Worm (Caenorhabditis elegans) whole organism, L2 larva: ENCODE measurements around the gene ttx-1.

Experiments used
- C34F6.9 ChIP-seq: fragments of 150-350 bp; optimal IDR thresholded peaks from 2 replicates; lab custom pipeline; 2014; ENCODE audit warnings: missing biosample characterization, missing genetic modification characterization
- F13H6.1 ChIP-seq: sonication (generic microtip); optimal IDR thresholded peaks from 2 replicates; lab custom pipeline; 2016; ENCODE audit warnings: missing genetic modification characterization, missing compliant biosample characterization
- R02D3.7 ChIP-seq: fragments of 150-350 bp; optimal IDR thresholded peaks from 2 replicates; lab custom pipeline; 2014; ENCODE audit warnings: missing biosample characterization, missing genetic modification characterization
- ZK546.5 ChIP-seq: sonication (generic microtip); optimal IDR thresholded peaks from 2 replicates; lab custom pipeline; 2017; ENCODE audit warnings: missing biosample characterization, missing genetic modification characterization
- alr-1 ChIP-seq: fragments of 150-350 bp; optimal IDR thresholded peaks from 2 replicates; lab custom pipeline; 2014; ENCODE audit warnings: missing biosample characterization, missing genetic modification characterization
- aly-2 ChIP-seq: fragments of 150-350 bp; optimal IDR thresholded peaks from 2 replicates; lab custom pipeline; 2014; ENCODE audit warnings: missing biosample characterization, missing genetic modification characterization
- ama-1 ChIP-seq: fragments of 150-350 bp; optimal IDR thresholded peaks from 2 replicates; lab custom pipeline; 2018; ENCODE audit warnings: inconsistent platforms
- blmp-1 ChIP-seq: sonication (generic microtip); optimal IDR thresholded peaks from 2 replicates; lab custom pipeline; 2017; ENCODE audit warnings: missing genetic modification characterization, mild to moderate bottlenecking, missing compliant biosample characterization, antibody characterized with exemption, moderate library complexity; ENCODE audit not compliant: insufficient read depth
- ceh-82 ChIP-seq: fragments of 150-350 bp; optimal IDR thresholded peaks from 2 replicates; lab custom pipeline; 2014; ENCODE audit warnings: missing biosample characterization, missing genetic modification characterization
- crh-2 ChIP-seq: sonication (generic microtip); optimal IDR thresholded peaks from 2 replicates; lab custom pipeline; 2017; ENCODE audit warnings: missing biosample characterization, missing genetic modification characterization
- dmd-4 ChIP-seq: sonication (generic microtip); optimal IDR thresholded peaks from 2 replicates; lab custom pipeline; 2017; ENCODE audit warnings: missing biosample characterization, missing genetic modification characterization
- elt-3 ChIP-seq: sonication (generic microtip); optimal IDR thresholded peaks from 2 replicates; lab custom pipeline; 2017; ENCODE audit warnings: missing biosample characterization, missing genetic modification characterization
- fos-1 ChIP-seq: fragments of 150-350 bp; optimal IDR thresholded peaks from 2 replicates; lab custom pipeline; 2014; ENCODE audit warnings: missing biosample characterization, missing genetic modification characterization
- gmeb-1 ChIP-seq: fragments of 150-350 bp; optimal IDR thresholded peaks from 2 replicates; lab custom pipeline; 2014; ENCODE audit warnings: missing biosample characterization, missing genetic modification characterization
- lin-11 ChIP-seq: fragments of 150-350 bp; sonication (generic microtip); optimal IDR thresholded peaks from 2 replicates; lab custom pipeline; 2014; ENCODE audit warnings: missing biosample characterization, missing genetic modification characterization, inconsistent platforms, mixed read lengths
- lin-13 ChIP-seq: fragments of 150-350 bp; optimal IDR thresholded peaks from 2 replicates; lab custom pipeline; 2014; ENCODE audit warnings: missing biosample characterization, missing genetic modification reagents, missing genetic modification characterization
- lsy-2 ChIP-seq, 2 experiments: fragments of 150-350 bp in 1 of 2; sonication (generic microtip) in 1 of 2; optimal IDR thresholded peaks; 2 replicates each; lab custom pipeline; 2014 to 2017; ENCODE audit warnings: missing biosample characterization in 2 of 2, missing genetic modification characterization in 2 of 2
- mab-5 ChIP-seq: fragments of 150-350 bp; optimal IDR thresholded peaks from 2 replicates; lab custom pipeline; 2014; ENCODE audit warnings: missing biosample characterization, missing genetic modification characterization
- mbf-1 ChIP-seq: sonication (generic microtip); optimal IDR thresholded peaks from 2 replicates; lab custom pipeline; 2017; ENCODE audit warnings: missing biosample characterization, missing genetic modification characterization
- mdl-1 ChIP-seq, 2 experiments: fragments of 150-350 bp in 1 of 2; sonication (generic microtip) in 1 of 2; optimal IDR thresholded peaks; 2 replicates each; lab custom pipeline; 2017; ENCODE audit warnings: missing biosample characterization in 2 of 2, missing genetic modification characterization in 2 of 2
- nhr-12 ChIP-seq: fragments of 150-350 bp; optimal IDR thresholded peaks from 2 replicates; lab custom pipeline; 2014; ENCODE audit warnings: missing biosample characterization, missing genetic modification characterization
- nhr-129 ChIP-seq: fragments of 150-350 bp; optimal IDR thresholded peaks from 2 replicates; lab custom pipeline; 2014; ENCODE audit warnings: missing biosample characterization, missing genetic modification characterization
- nhr-21 ChIP-seq: fragments of 150-350 bp; optimal IDR thresholded peaks from 2 replicates; lab custom pipeline; 2014; ENCODE audit warnings: missing biosample characterization, missing genetic modification characterization
- nhr-23 ChIP-seq: fragments of 150-350 bp; optimal IDR thresholded peaks from 2 replicates; lab custom pipeline; 2014; ENCODE audit warnings: missing biosample characterization, missing genetic modification reagents, missing genetic modification characterization
- nhr-237 ChIP-seq: fragments of 150-350 bp; optimal IDR thresholded peaks from 2 replicates; lab custom pipeline; 2014; ENCODE audit warnings: missing biosample characterization, missing genetic modification characterization
- nhr-25 ChIP-seq: fragments of 150-350 bp; sonication (generic microtip); optimal IDR thresholded peaks from 3 replicates; lab custom pipeline; 2014; ENCODE audit warnings: missing biosample characterization, missing genetic modification characterization
- nhr-6 ChIP-seq: fragments of 150-350 bp; optimal IDR thresholded peaks from 2 replicates; lab custom pipeline; 2014; ENCODE audit warnings: missing biosample characterization, missing genetic modification characterization
- sma-9 ChIP-seq, 2 experiments: fragments of 150-350 bp in 1 of 2; sonication (generic microtip) in 1 of 2; optimal IDR thresholded peaks; 2 replicates each; lab custom pipeline; 2014 to 2016; ENCODE audit warnings: missing genetic modification characterization in 2 of 2, mild to moderate bottlenecking in 1 of 2, missing biosample characterization in 1 of 2, missing compliant biosample characterization in 1 of 2, missing genetic modification reagents in 1 of 2, moderate library complexity in 1 of 2
- snpc-4 ChIP-seq: fragments of 150-350 bp; optimal IDR thresholded peaks from 2 replicates; lab custom pipeline; 2014; ENCODE audit warnings: missing biosample characterization, missing genetic modification characterization
- unc-55 ChIP-seq: fragments of 150-350 bp; sonication (generic microtip); optimal IDR thresholded peaks from 3 replicates; lab custom pipeline; 2014; ENCODE audit warnings: missing biosample characterization, missing genetic modification reagents, missing genetic modification characterization
- unc-62 ChIP-seq: fragments of 150-350 bp; optimal IDR thresholded peaks from 2 replicates; lab custom pipeline; 2014; ENCODE audit warnings: missing biosample characterization, missing genetic modification reagents, missing genetic modification characterization
- zag-1 ChIP-seq: fragments of 150-350 bp; optimal IDR thresholded peaks from 2 replicates; lab custom pipeline; 2014; ENCODE audit warnings: missing biosample characterization, missing genetic modification characterization
- ztf-1 ChIP-seq: fragments of 200-800 bp; sonication (Bioruptor generic); conservative IDR thresholded peaks from 2 replicates; pipeline ENCODE4 v1.3.6; 2022; ENCODE audit warnings: missing genetic modification characterization, missing compliant biosample characterization
- ztf-4 ChIP-seq: fragments of 150-350 bp; optimal IDR thresholded peaks from 2 replicates; lab custom pipeline; 2014; ENCODE audit warnings: missing biosample characterization, missing genetic modification characterization

Gene ttx-1

DNA sequence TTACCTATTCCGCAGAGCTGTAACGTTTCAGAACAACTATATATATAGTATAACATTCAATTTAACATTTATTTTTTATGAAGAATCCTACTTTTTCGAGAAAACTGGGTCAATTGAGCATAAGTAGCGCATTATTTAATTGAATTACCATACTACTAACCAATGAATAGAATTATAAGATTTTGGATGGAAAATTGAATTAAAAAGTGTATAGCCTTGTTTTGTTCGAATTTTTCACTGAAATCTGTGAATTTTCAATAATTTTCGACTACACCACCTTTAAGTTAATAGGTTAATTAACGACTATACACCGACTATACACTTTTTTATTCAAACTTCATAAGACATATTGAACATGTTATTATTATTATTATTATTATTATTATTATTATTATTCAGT, 30.0 kb upstream of the ttx-1 start:
- TF ChIP-seq ztf-4 (tag; lab: Kevin White, UChicago) (no peak), lin-11 (tag; lab: Kevin White, UChicago) (no peak), R02D3.7 (tag; lab: Kevin White, UChicago) (no peak), crh-2 (no peak), lin-13 (GFP tag; lab: Kevin White, UChicago) (no peak), ztf-1 (GFP tag; lab: Robert Waterston, UW) (no peak), elt-3 (no peak), nhr-21 (no peak), blmp-1 (tag; lab: Kevin White, UChicago) (no peak), ZK546.5 (no peak), nhr-23 (tag; lab: Kevin White, UChicago) (no peak), dmd-4 (tag; lab: Kevin White, UChicago) (no peak), nhr-237 (tag; lab: Kevin White, UChicago) (no peak), ama-1 (lab: Kevin White, UChicago) (no peak), C34F6.9 (tag; lab: Kevin White, UChicago) (no peak), sma-9 (GFP tag; optimal IDR thresholded peaks at IDR 0.05; lab: Kevin White, UChicago) (no peak), sma-9 (tag; optimal IDR thresholded peaks at IDR 0.05; lab: Kevin White, UChicago) (no peak), ceh-82 (tag; lab: Kevin White, UChicago) (no peak)

- TF ChIP-seq crh-2 (peak; percentile 64), lsy-2 (tag; optimal IDR thresholded peaks at IDR 0.05; lab: Kevin White, UChicago) (peak in 1 of 2 experiments; percentile 10), nhr-129 (peak; percentile 4), elt-3 (no peak), unc-55 (GFP tag; lab: Kevin White, UChicago) (peak; percentile 22), mdl-1 (tag; optimal IDR thresholded peaks at IDR 0.05; lab: Kevin White, UChicago) (peak in 1 of 2 experiments; percentile 2)
Observed at ce11 chrV:20090698-20091313, 26.8 kb upstream of the ttx-1 start, which contains the start of the genes dcs-1 and sec-23. Gene dcs-1 (minus strand): TSS chrV:20090743. Gene sec-23 (plus strand): TSS chrV:20091263.

DNA sequence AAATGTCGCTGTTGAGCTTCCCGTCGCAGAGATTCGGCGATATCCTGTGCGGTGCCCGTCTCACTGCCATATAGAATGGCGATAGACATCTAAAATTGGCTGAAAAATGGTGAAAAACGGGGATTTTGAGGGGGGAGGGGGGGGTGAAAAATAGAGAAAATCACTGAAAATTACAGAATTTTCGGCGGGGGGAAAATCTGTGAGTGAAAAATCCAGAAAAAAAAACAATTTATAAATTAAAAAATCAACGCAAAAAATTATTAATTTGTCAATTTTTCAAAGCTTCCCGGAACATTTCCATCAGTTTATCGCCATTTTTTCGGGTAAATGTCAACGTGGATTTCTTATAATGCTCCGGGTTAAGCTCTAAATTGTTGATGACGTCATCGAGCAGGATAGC, 23.7 kb upstream of the ttx-1 start, which contains the start of gene fre-1:
fre-1 (minus strand) TSS at position 101 of the 400 bp plus-strand sequence.
- TF ChIP-seq nhr-25 (no peak), gmeb-1 (tag; lab: Kevin White, UChicago) (no peak), ceh-82 (tag; lab: Kevin White, UChicago) (no peak), alr-1 (tag; lab: Kevin White, UChicago) (no peak), nhr-12 (tag; lab: Kevin White, UChicago) (no peak), aly-2 (tag; lab: Kevin White, UChicago) (no peak), F13H6.1 (no peak), mab-5 (tag; lab: Kevin White, UChicago) (no peak), nhr-237 (tag; lab: Kevin White, UChicago) (no peak), sma-9 (GFP tag; optimal IDR thresholded peaks at IDR 0.05; lab: Kevin White, UChicago) (no peak), sma-9 (tag; optimal IDR thresholded peaks at IDR 0.05; lab: Kevin White, UChicago) (no peak), snpc-4 (tag; lab: Kevin White, UChicago) (no peak), zag-1 (tag; lab: Kevin White, UChicago) (no peak), nhr-6 (no peak), mbf-1 (tag; lab: Kevin White, UChicago) (no peak), C34F6.9 (tag; lab: Kevin White, UChicago) (no peak), fos-1 (no peak), nhr-129 (no peak), ZK546.5 (no peak)

ce11 chrV:20074345-20074744, 10.4 kb upstream of the ttx-1 start:
- peak; percentile 27 for TF ChIP-seq gmeb-1 (tag; lab: Kevin White, UChicago)
- TF ChIP-seq nhr-12 (tag; lab: Kevin White, UChicago), result no peak
- peak; percentile 16 for TF ChIP-seq fos-1

DNA sequence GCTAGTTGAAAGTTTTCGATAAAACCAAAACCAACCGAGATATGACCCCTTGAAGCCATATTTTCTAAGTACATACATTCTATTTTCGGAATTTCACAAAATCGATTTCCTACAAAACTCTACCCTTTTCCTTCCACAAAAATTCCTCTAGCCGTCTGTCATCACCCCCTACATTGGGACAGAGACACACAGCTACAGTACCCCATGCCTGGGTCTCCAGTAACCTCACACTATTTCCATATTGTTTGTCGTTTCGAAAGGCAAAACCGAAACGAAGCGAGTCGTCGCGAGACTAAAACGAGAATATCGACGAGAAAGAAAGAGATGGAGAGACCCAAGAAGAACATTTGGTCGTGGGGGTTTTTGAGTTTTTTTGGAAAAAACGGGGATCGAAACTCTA, 4.4 kb upstream of the ttx-1 start:
- no peak for TF ChIP-seq ZK546.5
- TF ChIP-seq unc-55 (GFP tag; lab: Kevin White, UChicago), result no peak
- TF ChIP-seq zag-1 (tag; lab: Kevin White, UChicago), result no peak
- TF ChIP-seq F13H6.1, result peak; percentile 19
- peak; percentile 33 for TF ChIP-seq nhr-129
- no peak for TF ChIP-seq nhr-6
- no peak for TF ChIP-seq unc-62 (GFP tag; lab: Kevin White, UChicago)
- TF ChIP-seq dmd-4 (tag; lab: Kevin White, UChicago), result no peak
- no peak for TF ChIP-seq crh-2
- TF ChIP-seq elt-3, result no peak
- peak; percentile 39 to 58 for TF ChIP-seq lsy-2 (tag; optimal IDR thresholded peaks at IDR 0.05; lab: Kevin White, UChicago)
- no peak for TF ChIP-seq gmeb-1 (tag; lab: Kevin White, UChicago)
